Fruit fly (Drosophila melanogaster): ENCODE results near the gene Smox.

The Smox gene

dm6 chrX:8131693-8132313, 10.3 kb downstream of the Smox start, which contains the start of gene CG10958 (continued):
- TF ChIP-seq topi (GFP tag; optimal IDR thresholded peaks at IDR 0.05) = peak; percentile 65
- no peak for TF ChIP-seq CG1621 (tag; optimal IDR thresholded peaks at IDR 0.05)
- no peak for TF ChIP-seq CG11762 (GFP tag; optimal IDR thresholded peaks at IDR 0.05; ENCODE audit: insufficient read depth)
- no peak for TF ChIP-seq vri (GFP tag; optimal IDR thresholded peaks at IDR 0.05)
- no peak for TF ChIP-seq Smox (GFP tag; optimal IDR thresholded peaks at IDR 0.05)
- peak; percentile 34 for TF ChIP-seq CG11902 (GFP tag; optimal IDR thresholded peaks at IDR 0.05)
- TF ChIP-seq fd59A (GFP tag; optimal IDR thresholded peaks at IDR 0.05) = no peak
- TF ChIP-seq CG8319 (GFP tag; optimal IDR thresholded peaks at IDR 0.05) = peak; percentile 34
- no peak for TF ChIP-seq CG32006 (GFP tag; optimal IDR thresholded peaks at IDR 0.05)

dm6 chrX:8129204-8129997, 12.7 kb downstream of the Smox start, which contains the start of gene CG2116:
Gene CG2116 (plus strand): TSS chrX:8129812.
- TF ChIP-seq salr (GFP tag; optimal IDR thresholded peaks at IDR 0.05) = no peak
- peak; percentile 13 for TF ChIP-seq esn (GFP tag; optimal IDR thresholded peaks at IDR 0.05)
- TF ChIP-seq Eip78C (GFP tag) = peak; percentile 38

dm6 chrX:8128133-8128532, 13.9 kb downstream of the Smox start:
- TF ChIP-seq CG7368 (GFP tag; optimal IDR thresholded peaks at IDR 0.05) (no peak), CG6808 (GFP tag; optimal IDR thresholded peaks at IDR 0.05) (no peak), CG10631 (GFP tag; optimal IDR thresholded peaks at IDR 0.05) (no peak), CG9139 (GFP tag; optimal IDR thresholded peaks at IDR 0.05) (no peak), CG3032 (tag; optimal IDR thresholded peaks at IDR 0.05) (no peak)

DNA sequence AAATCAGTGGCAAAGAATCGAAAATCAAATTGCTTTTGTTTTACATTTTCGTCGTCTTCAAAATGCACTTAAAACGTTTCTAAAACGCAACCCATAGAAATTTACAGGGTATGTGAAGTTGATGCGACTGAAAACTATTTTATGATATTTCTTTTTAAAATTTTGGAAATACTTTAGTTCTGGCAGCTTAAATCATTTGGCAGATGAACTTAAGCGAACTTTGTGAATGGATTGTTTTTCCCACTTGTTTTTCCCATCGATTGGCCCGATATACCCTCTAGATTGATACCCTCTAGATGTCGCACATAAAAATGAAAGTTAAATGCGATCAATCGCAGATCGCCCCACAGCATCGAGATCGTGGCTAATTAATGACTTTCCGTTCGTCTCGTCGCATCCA, 15.9 kb downstream of the Smox start:
- peak; percentile 55; the same call in 2 of the 3 replicates for TF ChIP-seq eg (GFP tag; IDR thresholded peaks at IDR 0.05)
- TF ChIP-seq spab (GFP tag; optimal IDR thresholded peaks at IDR 0.05) = no peak
- no peak for TF ChIP-seq Sox15 (GFP tag; optimal IDR thresholded peaks at IDR 0.05)
- TF ChIP-seq CG4318 (GFP tag; optimal IDR thresholded peaks at IDR 0.05) = peak; percentile 19
- no peak for TF ChIP-seq CG11902 (GFP tag; optimal IDR thresholded peaks at IDR 0.05)
- no peak for TF ChIP-seq svp (GFP tag)
- no peak for TF ChIP-seq net (GFP tag; optimal IDR thresholded peaks at IDR 0.05)
- peak; percentile 66 for TF ChIP-seq Eip78C (GFP tag)
- no peak for TF ChIP-seq achi (GFP tag; optimal IDR thresholded peaks at IDR 0.05)
- 0 out of 3 replicates have a peak, but pooled peaks have one; percentile 29 for TF ChIP-seq CG8119 (GFP tag; IDR thresholded peaks at IDR 0.05)
- TF ChIP-seq Hr4 (GFP tag; optimal IDR thresholded peaks at IDR 0.05) = peak; percentile 44
- peak; percentile 54 for TF ChIP-seq CG15336 (GFP tag; IDR thresholded peaks at IDR 0.05)
- peak; percentile 62 for TF ChIP-seq CG32006 (GFP tag; optimal IDR thresholded peaks at IDR 0.05)
- peak; percentile 50; the same call in 2 of the 3 replicates for TF ChIP-seq CG6163 (GFP tag; IDR thresholded peaks at IDR 0.05)
- TF ChIP-seq Sox102F (GFP tag; optimal IDR thresholded peaks at IDR 0.05) = no peak
- TF ChIP-seq vri (GFP tag; optimal IDR thresholded peaks at IDR 0.05) = no peak
- TF ChIP-seq cyc (GFP tag; optimal IDR thresholded peaks at IDR 0.05) = no peak

dm6 chrX:8125224-8125649, 16.8 kb downstream of the Smox start:
- TF ChIP-seq CG3919 (GFP tag; optimal IDR thresholded peaks at IDR 0.05) (peak; percentile 3), CG6276 (GFP tag; optimal IDR thresholded peaks at IDR 0.05) (peak; percentile 47), CG10631 (GFP tag; optimal IDR thresholded peaks at IDR 0.05) (peak; percentile 23), Ets96B (tag; optimal IDR thresholded peaks at IDR 0.05) (no peak), CG6163 (GFP tag; IDR thresholded peaks at IDR 0.05) (0 out of 3 replicates have a peak, but pooled peaks have one; percentile 21), salr (GFP tag; optimal IDR thresholded peaks at IDR 0.05) (peak in 1 of 2 experiments; percentile 13), eg (GFP tag; IDR thresholded peaks at IDR 0.05) (0 out of 3 replicates have a peak, but pooled peaks have one; percentile 27), Lpt (GFP tag; optimal IDR thresholded peaks at IDR 0.05) (peak; percentile 5), acj6 (GFP tag; optimal IDR thresholded peaks at IDR 0.05) (peak; percentile 12), cyc (GFP tag; optimal IDR thresholded peaks at IDR 0.05) (no peak), achi (GFP tag; optimal IDR thresholded peaks at IDR 0.05) (peak; percentile 23), CG15336 (GFP tag; IDR thresholded peaks at IDR 0.05) (peak; percentile 54), Met (GFP tag; optimal IDR thresholded peaks at IDR 0.05) (no peak), CG32006 (GFP tag; optimal IDR thresholded peaks at IDR 0.05) (peak; percentile 81), OdsH (GFP tag; optimal IDR thresholded peaks at IDR 0.05) (peak; percentile 37), topi (GFP tag; optimal IDR thresholded peaks at IDR 0.05) (no peak), CG6808 (GFP tag; optimal IDR thresholded peaks at IDR 0.05) (no peak), CG11294 (GFP tag; IDR thresholded peaks at IDR 0.05) (peak; percentile 39; the same call in 1 of the 2 replicates), CG4318 (GFP tag; optimal IDR thresholded peaks at IDR 0.05) (peak; percentile 60), Hr4 (GFP tag; optimal IDR thresholded peaks at IDR 0.05) (peak; percentile 6), CG8119 (GFP tag; IDR thresholded peaks at IDR 0.05) (peak; percentile 48; the same call in 2 of the 3 replicates), Eip78C (GFP tag) (peak; percentile 67)

Data from whole organism, prepupa.